Fruit fly (Drosophila melanogaster) whole organism: ENCODE measurements around the gene CG5026.

Experiments used
- CG8478 ChIP-seq: fragments of >200 bp; optimal IDR thresholded peaks from 2 replicates; lab custom pipeline; 2018; ENCODE audit warnings: inconsistent platforms
- Dll ChIP-seq: fragments of >200 bp; optimal IDR thresholded peaks from 2 replicates; lab custom pipeline; 2017
- EcR ChIP-seq, 2 experiments: fragments of >200 bp; optimal IDR thresholded peaks; 2 replicates each; lab custom pipeline; 2017; ENCODE audit warnings: missing biosample characterization in 2 of 2, missing genetic modification characterization in 2 of 2, missing genetic modification reagents in 2 of 2
- pan ChIP-seq: fragments of >200 bp; optimal IDR thresholded peaks from 2 replicates; lab custom pipeline; 2017
- psq ChIP-seq: fragments of >200 bp; optimal IDR thresholded peaks from 2 replicates; lab custom pipeline; 2017
- usp ChIP-seq: fragments of >200 bp; optimal IDR thresholded peaks from 2 replicates; lab custom pipeline; 2017; ENCODE audit warnings: missing biosample characterization, missing genetic modification characterization, mixed read lengths

The CG5026 gene

dm6 chr3L:8951507-8951906, 16.8 kb upstream of the CG5026 start:
- no peak for TF ChIP-seq Dll (lab: Kevin White, UChicago)
- no peak for TF ChIP-seq pan
- TF ChIP-seq EcR (GFP tag; optimal IDR thresholded peaks at IDR 0.05; lab: Kevin White, UChicago), result no peak

- TF ChIP-seq usp (GFP tag; lab: Kevin White, UChicago) (no peak), EcR (GFP tag; optimal IDR thresholded peaks at IDR 0.05; lab: Kevin White, UChicago) (no peak), Dll (lab: Kevin White, UChicago) (no peak), psq (no peak), CG8478 (lab: Kevin White, UChicago) (no peak)
Observed at dm6 chr3L:8952549-8953198, 15.7 kb upstream of the CG5026 start.

- TF ChIP-seq pan (peak; percentile 15), Dll (lab: Kevin White, UChicago) (no peak)
Observed at dm6 chr3L:8953199-8953956, 14.9 kb upstream of the CG5026 start.

dm6 chr3L:8953962-8954647, 14.2 kb upstream of the CG5026 start, which contains the start of the genes CG43783 and orb2:
Gene CG43783, minus strand, starts transcription at chr3L:8954272.
Gene orb2, minus strand, starts transcription at chr3L:8954463.
- no peak for TF ChIP-seq psq
- no peak for TF ChIP-seq usp (GFP tag; lab: Kevin White, UChicago)
- no peak for TF ChIP-seq pan
- no peak for TF ChIP-seq EcR (GFP tag; optimal IDR thresholded peaks at IDR 0.05; lab: Kevin White, UChicago)
- TF ChIP-seq CG8478 (lab: Kevin White, UChicago), result no peak
- TF ChIP-seq Dll (lab: Kevin White, UChicago), result no peak

- TF ChIP-seq CG8478 (lab: Kevin White, UChicago) (no peak), pan (no peak), Dll (lab: Kevin White, UChicago) (no peak), usp (GFP tag; lab: Kevin White, UChicago) (no peak), psq (no peak), EcR (GFP tag; optimal IDR thresholded peaks at IDR 0.05; lab: Kevin White, UChicago) (no peak)
Observed at dm6 chr3L:8954648-8955033, 13.7 kb upstream of the CG5026 start, which contains the start of gene GNBP3. Gene GNBP3, plus strand, starts transcription at chr3L:8955021.

dm6 chr3L:8955199-8955598, 13.1 kb upstream of the CG5026 start:
- TF ChIP-seq Dll (lab: Kevin White, UChicago) (peak; percentile 38), usp (GFP tag; lab: Kevin White, UChicago) (no peak), EcR (GFP tag; optimal IDR thresholded peaks at IDR 0.05; lab: Kevin White, UChicago) (no peak), pan (no peak), CG8478 (lab: Kevin White, UChicago) (no peak), psq (no peak)

dm6 chr3L:8956669-8957068, 11.7 kb upstream of the CG5026 start, which contains the start of gene mRpL12:
Gene mRpL12, plus strand, starts transcription at chr3L:8956791.
- TF ChIP-seq psq (no peak), Dll (lab: Kevin White, UChicago) (no peak), pan (no peak), EcR (GFP tag; optimal IDR thresholded peaks at IDR 0.05; lab: Kevin White, UChicago) (no peak), usp (GFP tag; lab: Kevin White, UChicago) (no peak), CG8478 (lab: Kevin White, UChicago) (no peak)

- TF ChIP-seq pan (no peak), CG8478 (lab: Kevin White, UChicago) (no peak), psq (no peak), usp (GFP tag; lab: Kevin White, UChicago) (no peak), Dll (lab: Kevin White, UChicago) (no peak), EcR (GFP tag; optimal IDR thresholded peaks at IDR 0.05; lab: Kevin White, UChicago) (no peak)
Observed at dm6 chr3L:8958557-8958956, 9.8 kb upstream of the CG5026 start, which contains the start of gene CG13313. Gene CG13313, plus strand, starts transcription at chr3L:8958857.

dm6 chr3L:8964458-8964857, 3.9 kb upstream of the CG5026 start, which contains the start of gene ValRS-m:
Gene ValRS-m, minus strand, starts transcription at chr3L:8964769.
- TF ChIP-seq EcR (GFP tag; optimal IDR thresholded peaks at IDR 0.05; lab: Kevin White, UChicago), result no peak

- TF ChIP-seq psq, result no peak
- no peak for TF ChIP-seq usp (GFP tag; lab: Kevin White, UChicago)
- TF ChIP-seq pan, result no peak
Observed at dm6 chr3L:8966324-8967011, 1.9 kb upstream of the CG5026 start, which contains the start of the genes CG5653 and CG5021. Gene CG5653, minus strand, starts transcription at chr3L:8966374. Gene CG5021, plus strand, starts transcription at chr3L:8966829.

- TF ChIP-seq pan (no peak), usp (GFP tag; lab: Kevin White, UChicago) (no peak), EcR (GFP tag; optimal IDR thresholded peaks at IDR 0.05; lab: Kevin White, UChicago) (no peak), CG8478 (lab: Kevin White, UChicago) (no peak), psq (no peak), Dll (lab: Kevin White, UChicago) (no peak)
Observed at dm6 chr3L:8974478-8975477, 6.5 kb downstream of the CG5026 start, which contains the start of the genes pix and Srp68. Gene pix, minus strand, starts transcription at chr3L:8974765. Gene Srp68, plus strand, starts transcription at chr3L:8975046.
